Worm (Caenorhabditis elegans): ENCODE results near the gene F32A5.8.

- TF ChIP-seq tag-97 (GFP tag; IDR thresholded peaks at IDR 0.05) (no peak), Y48G9A.11 (GFP tag; IDR thresholded peaks at IDR 0.05) (no peak), sdz-12 (GFP tag; optimal IDR thresholded peaks at IDR 0.05) (no peak), mdl-1 (tag; optimal IDR thresholded peaks at IDR 0.05) (no peak), cey-2 (tag; optimal IDR thresholded peaks at IDR 0.05; ENCODE audit: borderline replicate concordance, insufficient read depth) (no peak), daf-12 (tag; optimal IDR thresholded peaks at IDR 0.05) (no peak), nhr-77 (tag; optimal IDR thresholded peaks at IDR 0.05) (no peak), D1046.2 (GFP tag; IDR thresholded peaks at IDR 0.05) (no peak)
Observed at ce11 chrII:7231951-7232350, 24.0 kb upstream of the F32A5.8 start.

Data from whole organism, L4 larva.